Worm (Caenorhabditis elegans) whole organism, mixed stage, embryonic: Measurements from ENCODE around the gene fbxa-89.

ENCODE experiments used
- M03D4.4 ChIP-seq: sonication (generic microtip); optimal IDR thresholded peaks from 2 replicates; lab custom pipeline; 2017; ENCODE audit warnings: mild to moderate bottlenecking, missing genetic modification characterization, missing compliant biosample characterization
- bed-3 ChIP-seq: fragments of 200-800 bp; sonication (Bioruptor generic); optimal IDR thresholded peaks from 3 replicates; lab custom pipeline; 2018; ENCODE audit warnings: mild to moderate bottlenecking, missing genetic modification characterization, moderate library complexity, missing compliant biosample characterization
- ceh-43 ChIP-seq: fragments of 200-800 bp; sonication (Bioruptor generic); optimal IDR thresholded peaks from 2 replicates; lab custom pipeline; 2018; ENCODE audit warnings: mild to moderate bottlenecking, missing genetic modification characterization, moderate library complexity, missing compliant biosample characterization
- cnd-1 ChIP-seq: fragments of 200-800 bp; sonication (Bioruptor generic); optimal IDR thresholded peaks from 2 replicates; lab custom pipeline; 2018; ENCODE audit warnings: mild to moderate bottlenecking, missing genetic modification characterization, missing compliant biosample characterization
- elt-1 ChIP-seq: sonication (generic microtip); optimal IDR thresholded peaks from 2 replicates; lab custom pipeline; 2017; ENCODE audit warnings: missing genetic modification characterization, mild to moderate bottlenecking, missing compliant biosample characterization, antibody characterized with exemption, moderate library complexity, borderline replicate concordance; ENCODE audit not compliant: insufficient read depth
- flh-1 ChIP-seq: fragments of 200-800 bp; sonication (Bioruptor generic); optimal IDR thresholded peaks from 2 replicates; lab custom pipeline; 2018; ENCODE audit warnings: mild to moderate bottlenecking, missing genetic modification characterization, moderate library complexity, missing compliant biosample characterization
- hlh-1 ChIP-seq: fragments of 150-350 bp; optimal IDR thresholded peaks from 2 replicates; lab custom pipeline; 2014; ENCODE audit warnings: missing biosample characterization, missing genetic modification reagents, missing genetic modification characterization
- lin-32 ChIP-seq: fragments of 200-800 bp; sonication (Bioruptor generic); optimal IDR thresholded peaks from 2 replicates; lab custom pipeline; 2018; ENCODE audit warnings: mild to moderate bottlenecking, missing genetic modification characterization, missing compliant biosample characterization
- mls-2 ChIP-seq: sonication (generic microtip); optimal IDR thresholded peaks from 2 replicates; lab custom pipeline; 2016; ENCODE audit warnings: mild to moderate bottlenecking, missing genetic modification characterization, moderate library complexity, missing compliant biosample characterization
- nhr-12 ChIP-seq: fragments of 150-350 bp; optimal IDR thresholded peaks from 2 replicates; lab custom pipeline; 2014; ENCODE audit warnings: missing biosample characterization, missing genetic modification characterization
- nhr-28 ChIP-seq: fragments of 150-350 bp; optimal IDR thresholded peaks from 2 replicates; lab custom pipeline; 2014; ENCODE audit warnings: missing biosample characterization, missing genetic modification characterization
- sem-2 ChIP-seq: fragments of 200-800 bp; sonication (Bioruptor generic); optimal IDR thresholded peaks from 2 replicates; lab custom pipeline; 2018; ENCODE audit warnings: mild to moderate bottlenecking, missing genetic modification characterization, missing compliant biosample characterization
- sptf-1 ChIP-seq: sonication (generic microtip); optimal IDR thresholded peaks from 2 replicates; lab custom pipeline; 2017; ENCODE audit warnings: mild to moderate bottlenecking, missing genetic modification characterization, moderate library complexity, missing compliant biosample characterization
- tbx-8 ChIP-seq: fragments of 200-800 bp; sonication (Bioruptor generic); optimal IDR thresholded peaks from 2 replicates; lab custom pipeline; 2018; ENCODE audit warnings: mild to moderate bottlenecking, missing genetic modification characterization, moderate library complexity, missing compliant biosample characterization

fbxa-89 gene

DNA sequence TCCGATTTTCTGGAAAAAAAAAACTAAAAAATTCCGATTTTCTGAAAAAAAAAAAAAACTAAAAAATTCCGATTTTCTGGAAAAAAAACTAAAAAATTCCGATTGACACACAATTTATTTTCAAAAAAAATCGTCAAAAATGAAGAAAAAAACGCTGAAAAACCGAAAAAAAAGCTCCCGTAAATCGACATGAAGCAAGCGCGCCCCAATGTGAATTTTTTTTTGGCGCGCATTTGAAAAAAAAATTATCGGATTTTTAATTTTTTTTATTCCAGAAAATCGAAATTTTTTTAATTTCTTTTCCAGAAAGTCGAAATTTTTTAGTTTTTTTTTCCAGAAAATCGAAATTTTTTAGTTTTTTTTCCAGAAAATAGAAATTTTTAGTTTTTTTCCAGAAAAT, 42.8 kb downstream of the fbxa-89 start:
- TF ChIP-seq sem-2 (GFP tag; lab: Kevin White, UChicago): no peak
- TF ChIP-seq ceh-43: no peak
- TF ChIP-seq sptf-1: no peak
- TF ChIP-seq hlh-1 (tag; lab: Kevin White, UChicago): no peak
- no peak for TF ChIP-seq flh-1 (GFP tag; lab: Kevin White, UChicago)
- TF ChIP-seq lin-32 (GFP tag; lab: Kevin White, UChicago): no peak
- TF ChIP-seq bed-3 (GFP tag; lab: Kevin White, UChicago): no peak
- no peak for TF ChIP-seq nhr-28 (tag; lab: Kevin White, UChicago)
- TF ChIP-seq nhr-12 (tag; lab: Kevin White, UChicago): no peak
- TF ChIP-seq elt-1 (tag; lab: Kevin White, UChicago): no peak
- no peak for TF ChIP-seq mls-2 (tag; lab: Kevin White, UChicago)
- TF ChIP-seq tbx-8 (GFP tag; lab: Kevin White, UChicago): no peak
- TF ChIP-seq cnd-1 (tag; lab: Kevin White, UChicago): no peak

- TF ChIP-seq M03D4.4 (tag; lab: Kevin White, UChicago) (no peak), flh-1 (GFP tag; lab: Kevin White, UChicago) (no peak)
Observed at ce11 chrIII:12284157-12284556, 48.2 kb downstream of the fbxa-89 start.
